Fruit fly (Drosophila melanogaster) whole organism, pupa: Measurements from ENCODE around the gene Osi2.

Experiments used
- CG14655 ChIP-seq: fragments of 200-800 bp; sonication (Bioruptor generic); optimal IDR thresholded peaks from 3 replicates; lab custom pipeline; 2017; ENCODE audit warnings: mild to moderate bottlenecking, missing biosample characterization, missing genetic modification reagents, missing genetic modification characterization
- fd96Ca ChIP-seq: fragments of 200-800 bp; sonication (Bioruptor generic); IDR thresholded peaks from 3 replicates; pipeline ENCODE4 v1.3.6; 2022; ENCODE audit warnings: missing biosample characterization, missing genetic modification characterization
- rn ChIP-seq: fragments of 200-800 bp; sonication (Bioruptor generic); IDR thresholded peaks from 2 replicates; pipeline ENCODE4 v1.3.6; 2022; ENCODE audit warnings: missing biosample characterization, missing genetic modification characterization

dm6 chr3R:6214227-6214626 is 5.1 kb downstream of the Osi2 start:
- TF ChIP-seq rn (GFP tag; lab: Robert Waterston, UW) (0 out of 2 replicates have a peak, but pooled peaks have one; percentile 48), fd96Ca (GFP tag; lab: Robert Waterston, UW) (peak; percentile 85), CG14655 (GFP tag; lab: Kevin White, UChicago) (peak; percentile 84)
